Fruit fly (Drosophila melanogaster) whole organism, prepupa: ENCODE data around the gene CG9674.

ENCODE experiments used
- Blimp-1 ChIP-seq: fragments of 200-800 bp; sonication (Bioruptor generic); optimal IDR thresholded peaks from 3 replicates; lab custom pipeline; 2017; ENCODE audit warnings: missing biosample characterization, missing genetic modification characterization, mild to moderate bottlenecking, moderate library complexity, missing genetic modification reagents
- CG10631 ChIP-seq: fragments of 200-800 bp; sonication (Bioruptor generic); optimal IDR thresholded peaks from 2 replicates; lab custom pipeline; 2016; ENCODE audit warnings: missing biosample characterization, missing genetic modification characterization
- CG10669 ChIP-seq: fragments of 200-800 bp; sonication (Bioruptor generic); optimal IDR thresholded peaks from 3 replicates; lab custom pipeline; 2018; ENCODE audit warnings: missing biosample characterization, mild to moderate bottlenecking, missing genetic modification characterization, moderate library complexity
- CG11902 ChIP-seq: fragments of 200-800 bp; sonication (Bioruptor generic); optimal IDR thresholded peaks from 3 replicates; lab custom pipeline; 2016; ENCODE audit warnings: missing biosample characterization, missing genetic modification characterization
- CG15336 ChIP-seq: fragments of 200-800 bp; sonication (Bioruptor generic); IDR thresholded peaks from 2 replicates; pipeline ENCODE4 v1.3.6; 2022; ENCODE audit warnings: missing biosample characterization, missing genetic modification characterization
- CG16779 ChIP-seq: fragments of 200-800 bp; sonication (Bioruptor generic); optimal IDR thresholded peaks from 3 replicates; lab custom pipeline; 2017; ENCODE audit warnings: missing biosample characterization, mild to moderate bottlenecking, missing genetic modification characterization
- CG3032 ChIP-seq: fragments of 200-800 bp; optimal IDR thresholded peaks from 2 replicates; lab custom pipeline; 2019; ENCODE audit warnings: missing biosample characterization, mild to moderate bottlenecking, missing genetic modification characterization, moderate library complexity
- CG31627 ChIP-seq: fragments of 200-800 bp; sonication (Bioruptor generic); optimal IDR thresholded peaks from 3 replicates; lab custom pipeline; 2016; ENCODE audit warnings: missing biosample characterization, missing genetic modification characterization
- CG32006 ChIP-seq: fragments of 200-800 bp; sonication (Bioruptor generic); optimal IDR thresholded peaks from 3 replicates; lab custom pipeline; 2017; ENCODE audit warnings: missing biosample characterization, mild to moderate bottlenecking, missing genetic modification characterization
- CG34406 ChIP-seq: fragments of 200-800 bp; sonication (Bioruptor generic); optimal IDR thresholded peaks from 3 replicates; lab custom pipeline; 2016; ENCODE audit warnings: missing biosample characterization, missing genetic modification characterization
- CG3919 ChIP-seq: fragments of 200-800 bp; sonication (Bioruptor generic); optimal IDR thresholded peaks from 3 replicates; lab custom pipeline; 2016; ENCODE audit warnings: missing biosample characterization, missing genetic modification characterization
- CG4318 ChIP-seq: fragments of 200-800 bp; sonication (Bioruptor generic); optimal IDR thresholded peaks from 3 replicates; lab custom pipeline; 2017; ENCODE audit warnings: missing biosample characterization, mild to moderate bottlenecking, missing genetic modification characterization
- CG6163 ChIP-seq: fragments of 200-800 bp; sonication (Bioruptor generic); IDR thresholded peaks from 3 replicates; pipeline ENCODE4 v1.3.6; 2022; ENCODE audit warnings: missing biosample characterization, missing genetic modification characterization
- CG6276 ChIP-seq: fragments of 200-800 bp; sonication (Bioruptor generic); optimal IDR thresholded peaks from 2 replicates; lab custom pipeline; 2017; ENCODE audit warnings: missing biosample characterization, mild to moderate bottlenecking, missing genetic modification characterization
- CG6792 ChIP-seq: fragments of 200-800 bp; sonication (Bioruptor generic); optimal IDR thresholded peaks from 3 replicates; lab custom pipeline; 2016; ENCODE audit warnings: missing biosample characterization, missing genetic modification characterization
- CG6808 ChIP-seq: fragments of 200-800 bp; sonication (Bioruptor generic); optimal IDR thresholded peaks from 3 replicates; lab custom pipeline; 2017; ENCODE audit warnings: missing biosample characterization, missing genetic modification characterization, mild to moderate bottlenecking, moderate library complexity, missing genetic modification reagents
- CG7368 ChIP-seq: fragments of 200-800 bp; sonication (Bioruptor generic); optimal IDR thresholded peaks from 3 replicates; lab custom pipeline; 2016; ENCODE audit warnings: missing biosample characterization, missing genetic modification characterization
- CG8119 ChIP-seq: fragments of 200-800 bp; sonication (Bioruptor generic); IDR thresholded peaks from 3 replicates; pipeline ENCODE4 v1.3.6; 2022; ENCODE audit warnings: missing biosample characterization, missing genetic modification characterization
- CG8319 ChIP-seq: fragments of 200-800 bp; sonication (Bioruptor generic); optimal IDR thresholded peaks from 3 replicates; lab custom pipeline; 2016; ENCODE audit warnings: missing biosample characterization, missing genetic modification characterization
- CG8632 ChIP-seq: fragments of 200-800 bp; sonication (Bioruptor generic); optimal IDR thresholded peaks from 3 replicates; lab custom pipeline; 2016; ENCODE audit warnings: missing biosample characterization, missing genetic modification characterization
- Eip75B ChIP-seq: fragments of 200-800 bp; sonication (Bioruptor generic); optimal IDR thresholded peaks from 3 replicates; lab custom pipeline; 2016; ENCODE audit warnings: missing biosample characterization, missing genetic modification characterization
- Eip78C ChIP-seq: fragments of 200-800 bp; sonication (Bioruptor generic); peaks from one replicate; lab custom pipeline; 2016; ENCODE audit warnings: missing biosample characterization, missing genetic modification characterization
- Eip93F ChIP-seq: fragments of 200-800 bp; sonication (Bioruptor generic); optimal IDR thresholded peaks from 2 replicates; lab custom pipeline; 2016; ENCODE audit warnings: missing biosample characterization, mild to moderate bottlenecking, missing genetic modification characterization
- Ets21C ChIP-seq: fragments of 200-800 bp; sonication (Bioruptor generic); optimal IDR thresholded peaks from 3 replicates; lab custom pipeline; 2016; ENCODE audit warnings: missing biosample characterization, missing genetic modification characterization
- Ets96B ChIP-seq: fragments of 200-800 bp; optimal IDR thresholded peaks from 2 replicates; lab custom pipeline; 2019; ENCODE audit warnings: missing biosample characterization, mild to moderate bottlenecking, missing genetic modification characterization, moderate library complexity
- Gug ChIP-seq: fragments of 200-800 bp; sonication (Bioruptor generic); IDR thresholded peaks from 2 replicates; pipeline ENCODE4 v1.3.6; 2022; ENCODE audit warnings: missing biosample characterization, missing genetic modification characterization
- Hr4 ChIP-seq: fragments of 200-800 bp; sonication (Bioruptor generic); optimal IDR thresholded peaks from 3 replicates; lab custom pipeline; 2016; ENCODE audit warnings: missing biosample characterization, missing genetic modification characterization
- OdsH ChIP-seq: fragments of 200-800 bp; sonication (Bioruptor generic); optimal IDR thresholded peaks from 3 replicates; lab custom pipeline; 2016; ENCODE audit warnings: missing biosample characterization, missing genetic modification characterization
- Sox14 ChIP-seq: fragments of 200-800 bp; sonication (Bioruptor generic); optimal IDR thresholded peaks from 3 replicates; lab custom pipeline; 2016; ENCODE audit warnings: missing biosample characterization, missing genetic modification characterization
- achi ChIP-seq: fragments of 200-800 bp; sonication (Bioruptor generic); optimal IDR thresholded peaks from 3 replicates; lab custom pipeline; 2016; ENCODE audit warnings: missing biosample characterization, missing genetic modification characterization
- acj6 ChIP-seq: fragments of 200-800 bp; sonication (Bioruptor generic); optimal IDR thresholded peaks from 3 replicates; lab custom pipeline; 2016; ENCODE audit warnings: missing biosample characterization, missing genetic modification characterization
- dac ChIP-seq: fragments of 200-800 bp; sonication (Bioruptor generic); optimal IDR thresholded peaks from 2 replicates; lab custom pipeline; 2017; ENCODE audit warnings: missing biosample characterization, mild to moderate bottlenecking, missing genetic modification characterization
- dsx ChIP-seq: fragments of 200-800 bp; optimal IDR thresholded peaks from 3 replicates; lab custom pipeline; 2019; ENCODE audit warnings: missing biosample characterization, mild to moderate bottlenecking, missing genetic modification characterization, moderate library complexity; ENCODE audit not compliant: poor library complexity, severe bottlenecking
- esn ChIP-seq: fragments of 200-800 bp; sonication (Bioruptor generic); optimal IDR thresholded peaks from 2 replicates; lab custom pipeline; 2016; ENCODE audit warnings: missing biosample characterization, mild to moderate bottlenecking, missing genetic modification characterization, moderate library complexity
- fd59A ChIP-seq: fragments of 200-800 bp; sonication (Bioruptor generic); optimal IDR thresholded peaks from 2 replicates; lab custom pipeline; 2017; ENCODE audit warnings: missing biosample characterization, mild to moderate bottlenecking, missing genetic modification characterization, missing genetic modification reagents
- fkh ChIP-seq: fragments of 200-800 bp; sonication (Bioruptor generic); optimal IDR thresholded peaks from 3 replicates; lab custom pipeline; 2017; ENCODE audit warnings: missing biosample characterization, mild to moderate bottlenecking, missing genetic modification characterization, moderate library complexity
- lz ChIP-seq: fragments of 200-800 bp; sonication (Bioruptor generic); optimal IDR thresholded peaks from 3 replicates; lab custom pipeline; 2016; ENCODE audit warnings: missing biosample characterization, missing genetic modification characterization
- pdm3 ChIP-seq: fragments of 200-800 bp; sonication (Bioruptor generic); optimal IDR thresholded peaks from 3 replicates; lab custom pipeline; 2016; ENCODE audit warnings: missing biosample characterization, missing genetic modification characterization
- salr ChIP-seq, 2 experiments: fragments of 200-800 bp; sonication (Bioruptor generic); optimal IDR thresholded peaks; 3 replicates each; lab custom pipeline; 2016 to 2018; ENCODE audit warnings: missing biosample characterization in 2 of 2, missing genetic modification characterization in 2 of 2, mild to moderate bottlenecking in 1 of 2
- spab ChIP-seq: fragments of 200-800 bp; sonication (Bioruptor generic); optimal IDR thresholded peaks from 2 replicates; lab custom pipeline; 2017; ENCODE audit warnings: missing biosample characterization, mild to moderate bottlenecking, missing genetic modification characterization, missing genetic modification reagents
- ss ChIP-seq, 2 experiments: fragments of 200-800 bp; sonication (Bioruptor generic); optimal IDR thresholded peaks; 2 replicates in 1 of 2; 3 replicates in 1 of 2; lab custom pipeline; 2017 to 2018; ENCODE audit warnings: mild to moderate bottlenecking in 2 of 2, missing biosample characterization in 2 of 2, missing genetic modification characterization in 2 of 2, moderate library complexity in 1 of 2
- svp ChIP-seq: fragments of 200-800 bp; sonication (Bioruptor generic); peaks from one replicate; lab custom pipeline; 2016; ENCODE audit warnings: missing biosample characterization, missing genetic modification characterization

Gene CG9674

dm6 chr3L:16760274-16760673 lies 47.3 kb downstream of the CG9674 start (continued):
- TF ChIP-seq CG3919 (GFP tag; lab: Kevin White, UChicago) (no peak), CG31627 (GFP tag; lab: Kevin White, UChicago) (no peak), fkh (no peak), CG11902 (GFP tag; lab: Kevin White, UChicago) (no peak), Ets96B (tag; lab: Kevin White, UChicago) (no peak), Sox14 (GFP tag; lab: Kevin White, UChicago) (no peak), Blimp-1 (GFP tag; lab: Kevin White, UChicago) (no peak), CG32006 (GFP tag; lab: Kevin White, UChicago) (peak; percentile 29), dac (GFP tag; lab: Kevin White, UChicago) (no peak), CG7368 (GFP tag; lab: Kevin White, UChicago) (no peak), CG16779 (tag; lab: Kevin White, UChicago) (no peak), CG10631 (peak; percentile 8), Eip93F (no peak), Ets21C (GFP tag; lab: Kevin White, UChicago) (no peak), CG10669 (GFP tag; lab: Kevin White, UChicago) (no peak), OdsH (GFP tag; lab: Kevin White, UChicago) (peak; percentile 11), fd59A (GFP tag; lab: Kevin White, UChicago) (no peak), CG34406 (GFP tag; lab: Kevin White, UChicago) (no peak), lz (GFP tag; lab: Kevin White, UChicago) (no peak), Eip75B (GFP tag; lab: Kevin White, UChicago) (no peak), Hr4 (GFP tag; lab: Kevin White, UChicago) (peak; percentile 3)

dm6 chr3L:16759483-16759882 lies 48.0 kb downstream of the CG9674 start:
- no peak for TF ChIP-seq OdsH (GFP tag; lab: Kevin White, UChicago)
- TF ChIP-seq Eip75B (GFP tag; lab: Kevin White, UChicago) = peak; percentile 13
- peak; percentile 20 for TF ChIP-seq CG10669 (GFP tag; lab: Kevin White, UChicago)
- TF ChIP-seq fd59A (GFP tag; lab: Kevin White, UChicago) = peak; percentile 30
- TF ChIP-seq esn = no peak
- TF ChIP-seq CG8119 (GFP tag; lab: Robert Waterston, UW) = peak; percentile 66
- peak; percentile 56 for TF ChIP-seq CG3032
- TF ChIP-seq Ets96B (tag; lab: Kevin White, UChicago) = peak; percentile 57
- TF ChIP-seq Eip78C = peak; percentile 88
- peak; percentile 31 for TF ChIP-seq CG10631
- TF ChIP-seq CG15336 (GFP tag; lab: Robert Waterston, UW) = peak; percentile 55
- peak; percentile 5 for TF ChIP-seq CG3919 (GFP tag; lab: Kevin White, UChicago)
- 0 out of 3 replicates have a peak, but pooled peaks have one; percentile 11 for TF ChIP-seq CG6163 (GFP tag; lab: Robert Waterston, UW)
- TF ChIP-seq spab (GFP tag; lab: Kevin White, UChicago) = peak; percentile 27
- TF ChIP-seq dac (GFP tag; lab: Kevin White, UChicago) = no peak
- TF ChIP-seq CG32006 (GFP tag; lab: Kevin White, UChicago) = peak; percentile 67
- peak; percentile 47 for TF ChIP-seq achi (GFP tag; lab: Kevin White, UChicago)
- no peak for TF ChIP-seq CG8632
- no peak for TF ChIP-seq CG8319 (GFP tag; lab: Kevin White, UChicago)
- TF ChIP-seq CG4318 = peak; percentile 11
- peak; percentile 29 for TF ChIP-seq dsx (GFP tag; lab: Kevin White, UChicago)
- peak; percentile 49 for TF ChIP-seq Hr4 (GFP tag; lab: Kevin White, UChicago)
- peak; percentile 15 for TF ChIP-seq acj6 (GFP tag; lab: Kevin White, UChicago)
- peak; percentile 7 for TF ChIP-seq CG6808 (GFP tag; lab: Kevin White, UChicago)
- peak in 1 of 2 experiments; percentile 15 for TF ChIP-seq ss (GFP tag; optimal IDR thresholded peaks at IDR 0.05; lab: Kevin White, UChicago)
- peak; percentile 14 for TF ChIP-seq CG6276 (GFP tag; lab: Kevin White, UChicago)
- TF ChIP-seq Gug = no peak
- no peak for TF ChIP-seq Blimp-1 (GFP tag; lab: Kevin White, UChicago)
- peak; percentile 10 for TF ChIP-seq pdm3
- no peak for TF ChIP-seq CG6792
- TF ChIP-seq salr (GFP tag; optimal IDR thresholded peaks at IDR 0.05; lab: Kevin White, UChicago) = peak in 1 of 2 experiments; percentile 1
- TF ChIP-seq svp (GFP tag; lab: Kevin White, UChicago) = peak; percentile 32
